Fruit fly (Drosophila melanogaster): Measurements from ENCODE around the gene meru.

Gene meru

dm6 chr3L:15823780-15824423 is 20.0 kb downstream of the meru start (continued):
- TF ChIP-seq sna (GFP tag; IDR thresholded peaks at IDR 0.05; ENCODE audit: partially characterized antibody) (0 out of 2 replicates have a peak, but pooled peaks have one; percentile 6), Mad (GFP tag; optimal IDR thresholded peaks at IDR 0.05) (no peak), CG17568 (GFP tag; optimal IDR thresholded peaks at IDR 0.05) (peak; percentile 27), fd64A (GFP tag; optimal IDR thresholded peaks at IDR 0.05) (peak; percentile 19), CG13296 (GFP tag; optimal IDR thresholded peaks at IDR 0.05) (peak; percentile 36), sens (GFP tag) (peak; percentile 23), CG17361 (GFP tag; IDR thresholded peaks at IDR 0.05) (no peak), ATbp (GFP tag; optimal IDR thresholded peaks at IDR 0.05) (peak; percentile 28), nmo (GFP tag; optimal IDR thresholded peaks at IDR 0.05) (no peak), CG11504 (tag; optimal IDR thresholded peaks at IDR 0.05) (peak; percentile 14), grau (tag; optimal IDR thresholded peaks at IDR 0.05) (no peak), pita (GFP tag; optimal IDR thresholded peaks at IDR 0.05) (no peak), nau (GFP tag; optimal IDR thresholded peaks at IDR 0.05) (peak; percentile 46), CG3847 (GFP tag; IDR thresholded peaks at IDR 0.05) (no peak), D19A (tag; optimal IDR thresholded peaks at IDR 0.05) (peak; percentile 74), CG10654 (GFP tag; optimal IDR thresholded peaks at IDR 0.05) (no peak), PHDP (tag; optimal IDR thresholded peaks at IDR 0.05) (peak; percentile 34), CG8388 (GFP tag; optimal IDR thresholded peaks at IDR 0.05) (no peak), CG8944 (GFP tag; optimal IDR thresholded peaks at IDR 0.05) (no peak), p53 (GFP tag; optimal IDR thresholded peaks at IDR 0.05) (no peak), corto (GFP tag; optimal IDR thresholded peaks at IDR 0.05) (no peak), sug (tag; optimal IDR thresholded peaks at IDR 0.05) (peak; percentile 42), CG8281 (tag; optimal IDR thresholded peaks at IDR 0.05) (peak; percentile 61), CG2712 (tag; optimal IDR thresholded peaks at IDR 0.05) (peak; percentile 14), Myb (GFP tag; optimal IDR thresholded peaks at IDR 0.05) (no peak), cg (GFP tag; optimal IDR thresholded peaks at IDR 0.05) (peak; percentile 15), sqz (GFP tag; optimal IDR thresholded peaks at IDR 0.05) (no peak), CG10147 (GFP tag; optimal IDR thresholded peaks at IDR 0.05) (peak; percentile 6), CG4424 (GFP tag; optimal IDR thresholded peaks at IDR 0.05) (no peak), Mes4 (GFP tag; optimal IDR thresholded peaks at IDR 0.05) (no peak), gt (GFP tag; IDR thresholded peaks at IDR 0.05) (no peak), CG14860 (GFP tag; IDR thresholded peaks at IDR 0.05; ENCODE audit: partially characterized antibody) (no peak), CG7745 (tag; optimal IDR thresholded peaks at IDR 0.05) (peak; percentile 5), B-H2 (GFP tag; optimal IDR thresholded peaks at IDR 0.05) (peak; percentile 22), salm (tag; optimal IDR thresholded peaks at IDR 0.05) (peak; percentile 34), CG12071 (GFP tag; optimal IDR thresholded peaks at IDR 0.05) (peak; percentile 21), CG13424 (tag; optimal IDR thresholded peaks at IDR 0.05) (peak; percentile 17), Med (GFP tag) (peak; percentile 58), CG10565 (GFP tag; optimal IDR thresholded peaks at IDR 0.05) (no peak), Side (GFP tag; optimal IDR thresholded peaks at IDR 0.05) (no peak), unc-4 (GFP tag; IDR thresholded peaks at IDR 0.05; ENCODE audit: partially characterized antibody) (no peak), Fer1 (GFP tag; optimal IDR thresholded peaks at IDR 0.05) (peak; percentile 7), gro (GFP tag; optimal IDR thresholded peaks at IDR 0.05) (peak; percentile 13), bbx (GFP tag; IDR thresholded peaks at IDR 0.05; ENCODE audit: partially characterized antibody) (no peak), CG7987 (GFP tag; optimal IDR thresholded peaks at IDR 0.05) (peak; percentile 27), CG12659 (GFP tag; optimal IDR thresholded peaks at IDR 0.05) (peak; percentile 14), CG4360 (GFP tag; IDR thresholded peaks at IDR 0.05) (peak; percentile 78), gcm2 (GFP tag; optimal IDR thresholded peaks at IDR 0.05) (no peak), CG16813 (GFP tag; IDR thresholded peaks at IDR 0.05; ENCODE audit: partially characterized antibody) (no peak)

Measured in whole organism, embryonic.